Worm (Caenorhabditis elegans) whole organism, L3 larva: Measurements from ENCODE around the gene Y32B12B.4.

ENCODE experiments used
- ama-1 ChIP-seq: fragments of 150-350 bp; optimal IDR thresholded peaks from 2 replicates; lab custom pipeline; 2018
- elt-1 ChIP-seq: fragments of 150-350 bp; optimal IDR thresholded peaks from 2 replicates; lab custom pipeline; 2014; ENCODE audit warnings: missing biosample characterization, missing genetic modification characterization
- fos-1 ChIP-seq: fragments of 150-350 bp; optimal IDR thresholded peaks from 2 replicates; lab custom pipeline; 2014; ENCODE audit warnings: missing biosample characterization, missing genetic modification characterization
- hmg-11 ChIP-seq: sonication (generic microtip); optimal IDR thresholded peaks from 2 replicates; lab custom pipeline; 2016; ENCODE audit warnings: missing genetic modification characterization, missing compliant biosample characterization
- jun-1 ChIP-seq: fragments of 150-350 bp; optimal IDR thresholded peaks from 2 replicates; lab custom pipeline; 2014; ENCODE audit warnings: missing biosample characterization, missing genetic modification reagents, missing genetic modification characterization
- mdl-1 ChIP-seq: fragments of 150-350 bp; optimal IDR thresholded peaks from 2 replicates; lab custom pipeline; 2014; ENCODE audit warnings: missing biosample characterization, missing genetic modification characterization
- nfya-1 ChIP-seq: sonication (generic microtip); optimal IDR thresholded peaks from 2 replicates; lab custom pipeline; 2017; ENCODE audit warnings: missing genetic modification characterization, mild to moderate bottlenecking, missing compliant biosample characterization, antibody characterized with exemption, moderate library complexity; ENCODE audit not compliant: insufficient read depth
- nhr-237 ChIP-seq: fragments of 150-350 bp; optimal IDR thresholded peaks from 2 replicates; lab custom pipeline; 2014; ENCODE audit warnings: missing biosample characterization, missing genetic modification characterization
- sea-2 ChIP-seq: fragments of 150-350 bp; sonication (generic microtip); optimal IDR thresholded peaks from 4 replicates; lab custom pipeline; 2014; ENCODE audit warnings: missing biosample characterization, missing genetic modification reagents, missing genetic modification characterization
- unc-39 ChIP-seq: sonication (generic microtip); optimal IDR thresholded peaks from 4 replicates; lab custom pipeline; 2017; ENCODE audit warnings: missing biosample characterization, missing genetic modification characterization
- unc-62 ChIP-seq: fragments of 150-350 bp; sonication (generic microtip); optimal IDR thresholded peaks from 4 replicates; lab custom pipeline; 2014; ENCODE audit warnings: missing biosample characterization, missing genetic modification reagents, missing genetic modification characterization
- ztf-4 ChIP-seq: fragments of 150-350 bp; optimal IDR thresholded peaks from 2 replicates; lab custom pipeline; 2014; ENCODE audit warnings: missing biosample characterization, missing genetic modification characterization

DNA sequence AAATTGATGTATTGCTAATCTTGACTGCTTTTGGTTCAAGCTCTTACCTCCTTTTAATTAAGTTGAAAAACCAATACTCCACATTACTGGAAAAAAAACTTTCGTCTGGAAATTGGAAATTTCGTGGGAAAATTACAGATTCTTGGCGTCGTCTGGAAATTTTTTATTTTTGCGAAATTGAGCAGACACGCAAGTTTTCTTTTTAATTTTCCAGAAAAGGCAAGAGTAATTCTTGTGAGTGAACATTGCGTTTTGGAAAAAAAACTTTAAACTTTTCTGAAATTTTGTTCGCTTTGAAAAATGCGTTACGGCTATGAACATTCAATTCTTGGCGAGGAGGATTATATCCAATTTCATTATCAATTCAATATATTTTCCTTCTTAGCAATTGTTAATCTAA lies 12.5 kb downstream of the Y32B12B.4 start, which contains the start of gene sru-45:
- TF ChIP-seq unc-39 (no peak), nhr-237 (no peak), fos-1 (tag; lab: Kevin White, UChicago) (no peak), ztf-4 (tag; lab: Kevin White, UChicago) (no peak), nfya-1 (no peak), unc-62 (GFP tag; lab: Kevin White, UChicago) (no peak), hmg-11 (tag; lab: Kevin White, UChicago) (no peak), sea-2 (GFP tag; lab: Kevin White, UChicago) (no peak), jun-1 (tag; lab: Kevin White, UChicago) (no peak), ama-1 (lab: Kevin White, UChicago) (no peak), elt-1 (tag; lab: Kevin White, UChicago) (no peak), mdl-1 (tag; lab: Kevin White, UChicago) (no peak)
